Worm (Caenorhabditis elegans) whole organism, mixed stage, embryonic: ENCODE results near the gene T16G12.10.

ENCODE experiments used
- M03D4.4 ChIP-seq: sonication (generic microtip); optimal IDR thresholded peaks from 2 replicates; lab custom pipeline; 2017; ENCODE audit warnings: mild to moderate bottlenecking, missing genetic modification characterization, missing compliant biosample characterization
- bed-3 ChIP-seq: fragments of 200-800 bp; sonication (Bioruptor generic); optimal IDR thresholded peaks from 3 replicates; lab custom pipeline; 2018; ENCODE audit warnings: mild to moderate bottlenecking, missing genetic modification characterization, moderate library complexity, missing compliant biosample characterization
- blmp-1 ChIP-seq: fragments of 150-350 bp; optimal IDR thresholded peaks from 2 replicates; lab custom pipeline; 2014; ENCODE audit warnings: missing biosample characterization, missing genetic modification characterization
- ceh-39 ChIP-seq: fragments of 150-350 bp; optimal IDR thresholded peaks from 2 replicates; lab custom pipeline; 2014; ENCODE audit warnings: missing biosample characterization, missing genetic modification characterization
- ceh-43 ChIP-seq: fragments of 200-800 bp; sonication (Bioruptor generic); optimal IDR thresholded peaks from 2 replicates; lab custom pipeline; 2018; ENCODE audit warnings: mild to moderate bottlenecking, missing genetic modification characterization, moderate library complexity, missing compliant biosample characterization
- ceh-83 ChIP-seq: fragments of 200-800 bp; sonication (Bioruptor generic); optimal IDR thresholded peaks from 2 replicates; lab custom pipeline; 2018; ENCODE audit warnings: mild to moderate bottlenecking, missing genetic modification characterization, missing compliant biosample characterization
- ces-1 ChIP-seq: fragments of 150-350 bp; optimal IDR thresholded peaks from 2 replicates; lab custom pipeline; 2014; ENCODE audit warnings: missing biosample characterization, missing genetic modification reagents, missing genetic modification characterization
- cnd-1 ChIP-seq: fragments of 200-800 bp; sonication (Bioruptor generic); optimal IDR thresholded peaks from 2 replicates; lab custom pipeline; 2018; ENCODE audit warnings: mild to moderate bottlenecking, missing genetic modification characterization, missing compliant biosample characterization
- drap-1 ChIP-seq: fragments of 200-800 bp; sonication (Bioruptor generic); optimal IDR thresholded peaks from 3 replicates; lab custom pipeline; 2018; ENCODE audit warnings: mild to moderate bottlenecking, missing genetic modification characterization, missing compliant biosample characterization
- elt-3 ChIP-seq: fragments of 150-350 bp; optimal IDR thresholded peaks from 2 replicates; lab custom pipeline; 2014; ENCODE audit warnings: missing biosample characterization, missing genetic modification characterization
- flh-1 ChIP-seq: fragments of 200-800 bp; sonication (Bioruptor generic); optimal IDR thresholded peaks from 2 replicates; lab custom pipeline; 2018; ENCODE audit warnings: mild to moderate bottlenecking, missing genetic modification characterization, moderate library complexity, missing compliant biosample characterization
- hlh-1 ChIP-seq: fragments of 150-350 bp; optimal IDR thresholded peaks from 2 replicates; lab custom pipeline; 2014; ENCODE audit warnings: missing biosample characterization, missing genetic modification reagents, missing genetic modification characterization
- lin-13 ChIP-seq: fragments of 150-350 bp; optimal IDR thresholded peaks from 2 replicates; lab custom pipeline; 2014; ENCODE audit warnings: missing biosample characterization, missing genetic modification characterization
- lsy-2 ChIP-seq: fragments of 150-350 bp; optimal IDR thresholded peaks from 2 replicates; lab custom pipeline; 2014; ENCODE audit warnings: missing biosample characterization, missing genetic modification characterization
- mab-5 ChIP-seq: fragments of 150-350 bp; optimal IDR thresholded peaks from 2 replicates; lab custom pipeline; 2014; ENCODE audit warnings: missing biosample characterization, missing genetic modification characterization
- mep-1 ChIP-seq: fragments of 150-350 bp; optimal IDR thresholded peaks from 2 replicates; lab custom pipeline; 2017; ENCODE audit warnings: missing biosample characterization, missing genetic modification reagents, missing genetic modification characterization, inconsistent platforms
- mls-2 ChIP-seq: sonication (generic microtip); optimal IDR thresholded peaks from 2 replicates; lab custom pipeline; 2016; ENCODE audit warnings: mild to moderate bottlenecking, missing genetic modification characterization, moderate library complexity, missing compliant biosample characterization
- nhr-12 ChIP-seq: fragments of 150-350 bp; optimal IDR thresholded peaks from 2 replicates; lab custom pipeline; 2014; ENCODE audit warnings: missing biosample characterization, missing genetic modification characterization
- nhr-237 ChIP-seq: fragments of 150-350 bp; optimal IDR thresholded peaks from 2 replicates; lab custom pipeline; 2014; ENCODE audit warnings: missing biosample characterization, missing genetic modification characterization
- nhr-28 ChIP-seq: fragments of 150-350 bp; optimal IDR thresholded peaks from 2 replicates; lab custom pipeline; 2014; ENCODE audit warnings: missing biosample characterization, missing genetic modification characterization
- nhr-76 ChIP-seq: sonication (generic microtip); optimal IDR thresholded peaks from 2 replicates; lab custom pipeline; 2017; ENCODE audit warnings: missing biosample characterization, missing genetic modification characterization
- pha-4 ChIP-seq: fragments of 150-350 bp; optimal IDR thresholded peaks from 2 replicates; lab custom pipeline; 2018; ENCODE audit warnings: missing biosample characterization, missing genetic modification reagents, missing genetic modification characterization
- sem-2 ChIP-seq: fragments of 200-800 bp; sonication (Bioruptor generic); optimal IDR thresholded peaks from 2 replicates; lab custom pipeline; 2018; ENCODE audit warnings: mild to moderate bottlenecking, missing genetic modification characterization, missing compliant biosample characterization
- snpc-4 ChIP-seq: fragments of 150-350 bp; optimal IDR thresholded peaks from 2 replicates; lab custom pipeline; 2014; ENCODE audit warnings: missing biosample characterization, missing genetic modification characterization
- sptf-1 ChIP-seq: sonication (generic microtip); optimal IDR thresholded peaks from 2 replicates; lab custom pipeline; 2017; ENCODE audit warnings: mild to moderate bottlenecking, missing genetic modification characterization, moderate library complexity, missing compliant biosample characterization
- tbx-8 ChIP-seq: fragments of 200-800 bp; sonication (Bioruptor generic); optimal IDR thresholded peaks from 2 replicates; lab custom pipeline; 2018; ENCODE audit warnings: mild to moderate bottlenecking, missing genetic modification characterization, moderate library complexity, missing compliant biosample characterization
- unc-120 ChIP-seq: sonication (generic microtip); optimal IDR thresholded peaks from 2 replicates; lab custom pipeline; 2017; ENCODE audit warnings: missing genetic modification characterization, missing compliant biosample characterization; ENCODE audit not compliant: poor library complexity, severe bottlenecking
- unc-39 ChIP-seq: fragments of 150-350 bp; optimal IDR thresholded peaks from 2 replicates; lab custom pipeline; 2014; ENCODE audit warnings: missing biosample characterization, missing genetic modification characterization
- unc-62 ChIP-seq: fragments of 150-350 bp; optimal IDR thresholded peaks from 2 replicates; lab custom pipeline; 2014; ENCODE audit warnings: missing biosample characterization, missing genetic modification reagents, missing genetic modification characterization
- zip-8 ChIP-seq: fragments of 150-350 bp; optimal IDR thresholded peaks from 2 replicates; lab custom pipeline; 2014; ENCODE audit warnings: missing biosample characterization, missing genetic modification characterization
- ztf-11 ChIP-seq: fragments of 150-350 bp; optimal IDR thresholded peaks from 2 replicates; lab custom pipeline; 2014; ENCODE audit warnings: missing biosample characterization, missing genetic modification characterization

Gene T16G12.10

DNA sequence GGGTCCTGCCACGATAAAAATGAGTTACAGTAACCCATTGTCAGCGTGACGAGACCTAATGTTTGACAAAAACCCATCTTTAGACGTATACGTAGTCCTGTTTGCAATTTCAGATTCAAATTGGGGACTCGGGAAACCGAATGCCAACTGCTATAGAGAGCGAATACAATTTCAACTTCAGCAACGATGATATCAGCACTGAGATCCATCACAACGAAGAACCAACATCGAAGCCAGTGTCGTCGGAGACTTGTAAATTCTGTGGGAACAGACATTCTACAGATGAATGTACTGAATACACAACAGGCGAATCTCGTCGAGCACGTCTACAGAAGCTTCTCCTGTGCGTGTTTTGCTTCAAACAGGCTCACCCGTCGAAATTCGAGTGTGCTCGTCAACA, 29.6 kb upstream of the T16G12.10 start:
- no peak for TF ChIP-seq ceh-43 (GFP tag; lab: Kevin White, UChicago)

ce11 chrIII:10085103-10085502, 29.2 kb upstream of the T16G12.10 start, which contains the start of gene T16H12.13:
T16H12.13 (plus strand) TSS chrIII:10085403.
- TF ChIP-seq sem-2 (GFP tag; lab: Kevin White, UChicago) (no peak), bed-3 (no peak)

DNA sequence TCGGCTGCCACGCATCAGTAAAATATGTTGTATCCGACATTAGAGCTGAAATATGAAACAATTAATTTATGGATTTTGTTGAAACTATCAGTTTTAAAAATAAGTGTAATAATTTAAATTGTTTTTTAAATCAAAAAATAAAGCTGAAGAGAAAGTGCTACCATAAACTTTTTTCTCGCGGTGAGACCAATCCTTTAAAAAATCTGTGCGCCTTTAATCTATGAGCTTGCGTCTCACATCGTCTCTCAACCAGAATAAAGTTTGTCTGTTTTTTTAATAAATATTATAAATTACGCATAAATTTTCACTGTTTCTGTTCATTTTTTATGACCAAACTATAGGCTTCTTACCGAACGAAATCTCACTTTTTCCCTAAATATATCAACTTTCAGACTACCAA, 27.3 kb upstream of the T16G12.10 start, which contains the start of gene T16H12.3:
T16H12.3 (minus strand) TSS at position 51 of the 400 bp plus-strand sequence.
- TF ChIP-seq unc-62 (GFP tag; lab: Kevin White, UChicago) (no peak), hlh-1 (tag; lab: Kevin White, UChicago) (no peak), unc-120 (no peak), mab-5 (tag; lab: Kevin White, UChicago) (no peak), cnd-1 (tag; lab: Kevin White, UChicago) (no peak), elt-3 (tag; lab: Kevin White, UChicago) (no peak), ceh-83 (GFP tag; lab: Kevin White, UChicago) (no peak), zip-8 (no peak), flh-1 (GFP tag; lab: Kevin White, UChicago) (no peak), mls-2 (tag; lab: Kevin White, UChicago) (no peak), M03D4.4 (no peak), mep-1 (no peak), sptf-1 (tag; lab: Kevin White, UChicago) (no peak)
- TF ChIP-seq, all 35 proteins: peak for 0

DNA sequence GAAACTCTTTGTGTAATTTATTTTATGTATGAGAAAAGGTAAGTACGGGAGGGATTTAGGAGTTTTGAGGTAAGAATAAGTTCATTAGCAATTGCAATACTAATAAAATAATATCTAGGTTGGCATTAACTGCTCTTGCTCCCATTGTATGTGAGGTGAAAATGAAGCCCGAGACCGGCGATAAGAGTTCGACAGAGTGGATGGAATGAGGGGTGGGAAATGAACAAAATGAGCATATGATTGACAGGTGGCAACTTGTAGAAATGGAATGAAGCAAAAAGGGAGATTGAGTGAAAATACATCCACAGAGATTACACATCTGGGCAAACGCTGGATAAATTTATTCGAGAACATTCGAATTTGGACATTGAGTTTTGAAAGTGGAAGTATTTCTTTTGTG, 22.9 kb upstream of the T16G12.10 start:
- TF ChIP-seq lsy-2 (tag; lab: Kevin White, UChicago) (no peak), tbx-8 (no peak), nhr-28 (tag; lab: Kevin White, UChicago) (no peak), ceh-39 (no peak), nhr-12 (tag; lab: Kevin White, UChicago) (no peak), drap-1 (GFP tag; lab: Kevin White, UChicago) (no peak), pha-4 (tag; lab: Kevin White, UChicago) (no peak), mep-1 (no peak), lin-13 (tag; lab: Kevin White, UChicago) (no peak), ceh-83 (GFP tag; lab: Kevin White, UChicago) (no peak), M03D4.4 (no peak), blmp-1 (tag; lab: Kevin White, UChicago) (no peak), nhr-237 (no peak), mls-2 (tag; lab: Kevin White, UChicago) (no peak), hlh-1 (tag; lab: Kevin White, UChicago) (no peak), unc-62 (GFP tag; lab: Kevin White, UChicago) (no peak), sptf-1 (tag; lab: Kevin White, UChicago) (no peak), snpc-4 (no peak), mab-5 (tag; lab: Kevin White, UChicago) (no peak)

- TF ChIP-seq ztf-11 (tag; lab: Kevin White, UChicago) (no peak), hlh-1 (tag; lab: Kevin White, UChicago) (no peak), lin-13 (tag; lab: Kevin White, UChicago) (no peak), unc-39 (tag; lab: Kevin White, UChicago) (no peak), snpc-4 (no peak), nhr-12 (tag; lab: Kevin White, UChicago) (no peak), M03D4.4 (no peak), sem-2 (GFP tag; lab: Kevin White, UChicago) (no peak), drap-1 (GFP tag; lab: Kevin White, UChicago) (no peak), lsy-2 (tag; lab: Kevin White, UChicago) (no peak), unc-120 (no peak), nhr-76 (tag; lab: Kevin White, UChicago) (no peak), mep-1 (no peak), mab-5 (tag; lab: Kevin White, UChicago) (no peak), ces-1 (GFP tag; lab: Kevin White, UChicago) (no peak), tbx-8 (no peak), zip-8 (no peak), pha-4 (tag; lab: Kevin White, UChicago) (no peak)
These were observed 22.2 kb upstream of the T16G12.10 start, which contains the start of gene T16G12.9 for ce11 chrIII:10078151-10078550. T16G12.9 (minus strand) TSS chrIII:10078251.
